Worm (Caenorhabditis elegans) whole organism, midembryonic: ENCODE results near the gene C55C3.6.

Experiments
- T22C8.4 ChIP-seq: fragments of 200-800 bp; sonication (Bioruptor generic); IDR thresholded peaks from 2 replicates; pipeline ENCODE4 v1.3.6; 2022; ENCODE audit warnings: missing genetic modification characterization, missing compliant biosample characterization
- cog-1 ChIP-seq: sonication (generic microtip); optimal IDR thresholded peaks from 2 replicates; lab custom pipeline; 2016; ENCODE audit warnings: missing genetic modification characterization, missing compliant biosample characterization
- flt-1 ChIP-seq: fragments of 200-800 bp; sonication (Bioruptor generic); IDR thresholded peaks from 2 replicates; pipeline ENCODE4 v1.3.6; 2022; ENCODE audit warnings: missing genetic modification characterization, missing compliant biosample characterization
- klf-2 ChIP-seq: fragments of 200-800 bp; sonication (Bioruptor generic); conservative IDR thresholded peaks from 2 replicates; pipeline ENCODE4 v1.3.6; 2022; ENCODE audit warnings: missing genetic modification reagents, missing genetic modification characterization, missing compliant biosample characterization
- med-1 ChIP-seq: sonication (generic microtip); optimal IDR thresholded peaks from 2 replicates; lab custom pipeline; 2017; ENCODE audit warnings: missing genetic modification characterization, mild to moderate bottlenecking, missing compliant biosample characterization, antibody characterized with exemption, missing genetic modification reagents; ENCODE audit not compliant: insufficient read depth
- ref-1 ChIP-seq: fragments of 200-800 bp; sonication (Bioruptor generic); conservative IDR thresholded peaks from 2 replicates; pipeline ENCODE4 v1.3.6; 2022; ENCODE audit warnings: missing genetic modification reagents, missing genetic modification characterization, missing compliant biosample characterization
- tab-1 ChIP-seq: fragments of 200-800 bp; sonication (Bioruptor generic); IDR thresholded peaks from 2 replicates; pipeline ENCODE4 v1.3.6; 2022; ENCODE audit warnings: missing genetic modification characterization, missing compliant biosample characterization
- ztf-29 ChIP-seq: fragments of 200-800 bp; sonication (Bioruptor generic); IDR thresholded peaks from 2 replicates; pipeline ENCODE4 v1.3.6; 2022; ENCODE audit warnings: missing genetic modification reagents, missing genetic modification characterization, missing compliant biosample characterization

DNA sequence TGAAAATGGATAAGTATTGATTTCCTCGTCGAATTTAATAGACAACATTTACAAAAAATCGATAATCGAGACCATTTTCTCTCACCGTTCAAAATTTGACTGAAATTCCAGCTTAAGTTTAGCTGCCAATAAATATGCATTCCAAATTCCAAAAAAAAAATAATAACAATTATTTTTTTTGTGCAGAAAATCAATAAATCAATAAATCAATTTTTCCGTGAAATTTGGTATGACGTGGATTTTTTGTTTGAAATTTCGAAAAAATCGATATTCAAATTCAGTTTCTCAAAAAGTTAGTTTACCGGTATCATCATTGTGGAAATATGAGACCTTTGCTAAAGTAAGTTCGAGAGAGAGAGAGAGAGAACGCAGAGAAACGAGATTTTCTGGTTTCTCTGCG, 2.0 kb downstream of the C55C3.6 start, which contains the start of gene C55C3.3:
- no peak for TF ChIP-seq flt-1 (GFP tag; lab: Robert Waterston, UW)
- peak; percentile 45; the same call in 1 of the 2 replicates for TF ChIP-seq T22C8.4 (GFP tag; lab: Robert Waterston, UW)
- TF ChIP-seq klf-2 = no peak
- TF ChIP-seq med-1 (GFP tag; lab: Kevin White, UChicago) = no peak
- no peak for TF ChIP-seq ref-1 (GFP tag; lab: Robert Waterston, UW)
- TF ChIP-seq cog-1 = no peak
- no peak for TF ChIP-seq tab-1 (GFP tag; lab: Robert Waterston, UW)
- no peak for TF ChIP-seq ztf-29
